Worm (Caenorhabditis elegans) whole organism, L1 larva: ENCODE data around the gene C01G10.6.

Experiments used
- C04F5.9 ChIP-seq: sonication (generic microtip); optimal IDR thresholded peaks from 2 replicates; lab custom pipeline; 2016; ENCODE audit warnings: missing genetic modification characterization, missing compliant biosample characterization
- C34B4.2 ChIP-seq: sonication (generic microtip); optimal IDR thresholded peaks from 2 replicates; lab custom pipeline; 2017; ENCODE audit warnings: mild to moderate bottlenecking, missing genetic modification characterization, missing compliant biosample characterization
- F16B12.6 ChIP-seq: fragments of 150-350 bp; optimal IDR thresholded peaks from 2 replicates; lab custom pipeline; 2014; ENCODE audit warnings: missing biosample characterization, missing genetic modification characterization
- Y116A8C.19 ChIP-seq: sonication (generic microtip); optimal IDR thresholded peaks from 2 replicates; lab custom pipeline; 2016; ENCODE audit warnings: missing compliant biosample characterization, missing genetic modification characterization, borderline replicate concordance
- aha-1 ChIP-seq: fragments of 150-350 bp; optimal IDR thresholded peaks from 2 replicates; lab custom pipeline; 2014; ENCODE audit warnings: missing biosample characterization, missing genetic modification characterization
- ceh-63 ChIP-seq: fragments of 200-800 bp; sonication (Bioruptor generic); optimal IDR thresholded peaks from 2 replicates; lab custom pipeline; 2018; ENCODE audit warnings: mild to moderate bottlenecking, missing genetic modification characterization, missing compliant biosample characterization
- ceh-82 ChIP-seq, 3 experiments: fragments of 150-350 bp in 1 of 3; sonication (generic microtip) in 2 of 3; optimal IDR thresholded peaks; 2 replicates each; lab custom pipeline; 2014 to 2017; ENCODE audit warnings: missing biosample characterization in 3 of 3, missing genetic modification characterization in 3 of 3
- ceh-90 ChIP-seq: sonication (generic microtip); optimal IDR thresholded peaks from 2 replicates; lab custom pipeline; 2016; ENCODE audit warnings: missing genetic modification characterization, missing compliant biosample characterization
- ces-1 ChIP-seq: fragments of 150-350 bp; optimal IDR thresholded peaks from 2 replicates; lab custom pipeline; 2014; ENCODE audit warnings: missing biosample characterization, missing genetic modification reagents, missing genetic modification characterization
- dpl-1 ChIP-seq, 3 experiments: fragments of 150-350 bp in 2 of 3; sonication (generic microtip) in 1 of 3; optimal IDR thresholded peaks; 2 replicates each; lab custom pipeline; 2014 to 2017; ENCODE audit warnings: missing biosample characterization in 3 of 3, missing genetic modification characterization in 3 of 3, missing genetic modification reagents in 3 of 3
- efl-1 ChIP-seq, 4 experiments: fragments of 150-350 bp; optimal IDR thresholded peaks in 3 of 4; peaks in 1 of 4; 1 replicate in 1 of 4; 2 replicates in 3 of 4; lab custom pipeline; 2014; ENCODE audit warnings: missing biosample characterization in 2 of 4, missing genetic modification characterization in 2 of 4, missing genetic modification reagents in 2 of 4
- efl-3 ChIP-seq: fragments of 200-800 bp; sonication (Bioruptor generic); optimal IDR thresholded peaks from 2 replicates; lab custom pipeline; 2018; ENCODE audit warnings: mild to moderate bottlenecking, missing genetic modification characterization, missing compliant biosample characterization
- egl-13 ChIP-seq: sonication (generic microtip); optimal IDR thresholded peaks from 2 replicates; lab custom pipeline; 2016; ENCODE audit warnings: missing genotype, missing genetic modification reagents, missing genetic modification characterization, missing compliant biosample characterization
- elt-2 ChIP-seq: sonication (generic microtip); optimal IDR thresholded peaks from 2 replicates; lab custom pipeline; 2016; ENCODE audit warnings: missing genetic modification characterization, mild to moderate bottlenecking, inconsistent platforms, missing compliant biosample characterization, missing genetic modification reagents
- elt-3 ChIP-seq, 6 experiments: fragments of 150-350 bp in 1 of 6; sonication (generic microtip); optimal IDR thresholded peaks; 2 replicates each; lab custom pipeline; 2017 to 2018; ENCODE audit warnings: missing biosample characterization in 6 of 6, missing genetic modification characterization in 6 of 6, inconsistent platforms in 1 of 6
- fkh-10 ChIP-seq: sonication (generic microtip); optimal IDR thresholded peaks from 2 replicates; lab custom pipeline; 2017; ENCODE audit warnings: missing biosample characterization, missing genetic modification reagents, missing genetic modification characterization
- fos-1 ChIP-seq: fragments of 150-350 bp; optimal IDR thresholded peaks from 2 replicates; lab custom pipeline; 2014; ENCODE audit warnings: missing biosample characterization, missing genetic modification characterization
- grh-1 ChIP-seq: fragments of 200-800 bp; sonication (Bioruptor generic); IDR thresholded peaks from 2 replicates; pipeline ENCODE4 v1.3.6; 2022; ENCODE audit warnings: missing genetic modification reagents, missing genetic modification characterization, missing compliant biosample characterization
- hlh-17 ChIP-seq: fragments of 200-800 bp; sonication (Bioruptor generic); optimal IDR thresholded peaks from 2 replicates; lab custom pipeline; 2018; ENCODE audit warnings: missing genetic modification characterization, mild to moderate bottlenecking, missing compliant biosample characterization, moderate library complexity, borderline replicate concordance
- hlh-4 ChIP-seq: sonication (generic microtip); optimal IDR thresholded peaks from 2 replicates; lab custom pipeline; 2016; ENCODE audit warnings: mild to moderate bottlenecking, missing genetic modification characterization, missing compliant biosample characterization
- hpl-2 ChIP-seq: fragments of 150-350 bp; optimal IDR thresholded peaks from 2 replicates; lab custom pipeline; 2014; ENCODE audit warnings: missing biosample characterization, missing genetic modification reagents, missing genetic modification characterization
- irx-1 ChIP-seq: sonication (generic microtip); optimal IDR thresholded peaks from 2 replicates; lab custom pipeline; 2016; ENCODE audit warnings: missing genetic modification characterization, missing compliant biosample characterization
- isw-1 ChIP-seq: fragments of 200-800 bp; sonication (Bioruptor generic); IDR thresholded peaks from 2 replicates; pipeline ENCODE4 v1.3.6; 2022; ENCODE audit warnings: missing genetic modification characterization, missing compliant biosample characterization
- jun-1 ChIP-seq: fragments of 150-350 bp; optimal IDR thresholded peaks from 2 replicates; lab custom pipeline; 2014; ENCODE audit warnings: missing biosample characterization, missing genetic modification reagents, missing genetic modification characterization
- lin-14 ChIP-seq: fragments of 200-800 bp; sonication (Bioruptor generic); optimal IDR thresholded peaks from 2 replicates; lab custom pipeline; 2018; ENCODE audit warnings: mild to moderate bottlenecking, missing genetic modification characterization, moderate library complexity, missing compliant biosample characterization
- lin-35 ChIP-seq, 2 experiments: fragments of 150-350 bp; optimal IDR thresholded peaks; 2 replicates each; lab custom pipeline; 2014; ENCODE audit warnings: missing biosample characterization in 2 of 2, missing genetic modification characterization in 2 of 2, missing genetic modification reagents in 2 of 2
- lsy-2 ChIP-seq, 2 experiments: fragments of 150-350 bp; optimal IDR thresholded peaks; 2 replicates each; lab custom pipeline; 2014; ENCODE audit warnings: missing biosample characterization in 2 of 2, missing genetic modification characterization in 2 of 2
- mef-2 ChIP-seq: fragments of 150-350 bp; optimal IDR thresholded peaks from 2 replicates; lab custom pipeline; 2014; ENCODE audit warnings: missing biosample characterization, missing genetic modification characterization
- mep-1 ChIP-seq: fragments of 150-350 bp; optimal IDR thresholded peaks from 2 replicates; lab custom pipeline; 2014; ENCODE audit warnings: missing biosample characterization, missing genetic modification characterization
- nhr-19 ChIP-seq: fragments of 200-800 bp; sonication (Bioruptor generic); conservative IDR thresholded peaks from 2 replicates; pipeline ENCODE4 v1.3.6; 2022; ENCODE audit warnings: missing genetic modification characterization, missing compliant biosample characterization
- nhr-20 ChIP-seq: sonication (generic microtip); optimal IDR thresholded peaks from 2 replicates; lab custom pipeline; 2016; ENCODE audit warnings: mild to moderate bottlenecking, missing genetic modification characterization, missing compliant biosample characterization
- nhr-28 ChIP-seq: fragments of 150-350 bp; optimal IDR thresholded peaks from 2 replicates; lab custom pipeline; 2014; ENCODE audit warnings: missing biosample characterization, missing genetic modification characterization
- nhr-47 ChIP-seq: sonication (generic microtip); optimal IDR thresholded peaks from 2 replicates; lab custom pipeline; 2016; ENCODE audit warnings: mild to moderate bottlenecking, missing genetic modification characterization, moderate library complexity, missing compliant biosample characterization
- nhr-76 ChIP-seq: sonication (generic microtip); optimal IDR thresholded peaks from 2 replicates; lab custom pipeline; 2017; ENCODE audit warnings: missing biosample characterization, missing genetic modification characterization
- nhr-84 ChIP-seq: sonication (generic microtip); optimal IDR thresholded peaks from 2 replicates; lab custom pipeline; 2017; ENCODE audit warnings: missing biosample characterization, missing genetic modification characterization
- nhr-90 ChIP-seq: sonication (generic microtip); optimal IDR thresholded peaks from 2 replicates; lab custom pipeline; 2016; ENCODE audit warnings: mild to moderate bottlenecking, missing genetic modification characterization, missing compliant biosample characterization; ENCODE audit not compliant: poor library complexity
- pqm-1 ChIP-seq: sonication (generic microtip); optimal IDR thresholded peaks from 3 replicates; lab custom pipeline; 2017; ENCODE audit warnings: missing biosample characterization, missing genetic modification characterization
- rnt-1 ChIP-seq: sonication (generic microtip); optimal IDR thresholded peaks from 2 replicates; lab custom pipeline; 2016; ENCODE audit warnings: mild to moderate bottlenecking, missing genetic modification characterization, moderate library complexity, missing compliant biosample characterization
- skn-1 ChIP-seq: fragments of 150-350 bp; optimal IDR thresholded peaks from 2 replicates; lab custom pipeline; 2014; ENCODE audit warnings: missing biosample characterization, missing genetic modification characterization
- snpc-4 ChIP-seq: fragments of 150-350 bp; optimal IDR thresholded peaks from 2 replicates; lab custom pipeline; 2014; ENCODE audit warnings: missing biosample characterization, missing genetic modification characterization
- snu-23 ChIP-seq: sonication (generic microtip); optimal IDR thresholded peaks from 2 replicates; lab custom pipeline; 2016; ENCODE audit warnings: missing genetic modification characterization, missing compliant biosample characterization
- sptf-1 ChIP-seq: fragments of 150-350 bp; optimal IDR thresholded peaks from 2 replicates; lab custom pipeline; 2014; ENCODE audit warnings: missing biosample characterization, missing genetic modification characterization
- swsn-7 ChIP-seq: sonication (generic microtip); optimal IDR thresholded peaks from 2 replicates; lab custom pipeline; 2016; ENCODE audit warnings: missing genetic modification characterization, missing compliant biosample characterization
- unc-62 ChIP-seq: fragments of 150-350 bp; optimal IDR thresholded peaks from 2 replicates; lab custom pipeline; 2014; ENCODE audit warnings: missing biosample characterization, missing genetic modification reagents, missing genetic modification characterization
- vab-15 ChIP-seq: sonication (generic microtip); optimal IDR thresholded peaks from 2 replicates; lab custom pipeline; 2017; ENCODE audit warnings: missing genotype, mild to moderate bottlenecking, missing genetic modification characterization, missing compliant biosample characterization
- xbp-1 ChIP-seq: sonication (generic microtip); optimal IDR thresholded peaks from 2 replicates; lab custom pipeline; 2016; ENCODE audit warnings: missing genetic modification characterization, missing compliant biosample characterization
- zag-1 ChIP-seq: fragments of 150-350 bp; optimal IDR thresholded peaks from 2 replicates; lab custom pipeline; 2014; ENCODE audit warnings: missing biosample characterization, missing genetic modification characterization
- zip-4 ChIP-seq: fragments of 200-800 bp; sonication (Bioruptor generic); optimal IDR thresholded peaks from 2 replicates; lab custom pipeline; 2018; ENCODE audit warnings: mild to moderate bottlenecking, missing genetic modification characterization, moderate library complexity, missing compliant biosample characterization

C01G10.6 gene

ce11 chrV:15071015-15071810 lies 16.2 kb upstream of the C01G10.6 start, which contains the start of gene unc-76 (continued):
- no peak for TF ChIP-seq egl-13 (tag; lab: Kevin White, UChicago)
- TF ChIP-seq nhr-28 (tag; lab: Kevin White, UChicago), result no peak
- TF ChIP-seq mef-2 (tag; lab: Kevin White, UChicago), result peak; percentile 55
- peak; percentile 81 for TF ChIP-seq nhr-20
- TF ChIP-seq efl-3, result no peak
- TF ChIP-seq grh-1 (GFP tag; lab: Robert Waterston, UW), result no peak
- peak; percentile 76 to 87 for TF ChIP-seq lsy-2 (tag; optimal IDR thresholded peaks at IDR 0.05; lab: Kevin White, UChicago)
- peak; percentile 92 for TF ChIP-seq mep-1 (tag; lab: Kevin White, UChicago)
- no peak for TF ChIP-seq elt-2 (tag; lab: Kevin White, UChicago)
- no peak for TF ChIP-seq elt-3 (tag; optimal IDR thresholded peaks at IDR 0.05; lab: Kevin White, UChicago)
- peak; percentile 90 for TF ChIP-seq snu-23 (GFP tag; lab: Kevin White, UChicago)
- peak; percentile 80 for TF ChIP-seq xbp-1 (tag; lab: Kevin White, UChicago)
- TF ChIP-seq isw-1 (GFP tag; lab: Robert Waterston, UW), result peak; percentile 68
- TF ChIP-seq C34B4.2 (tag; lab: Kevin White, UChicago), result no peak
- TF ChIP-seq ceh-63 (GFP tag; lab: Kevin White, UChicago), result no peak
- no peak for TF ChIP-seq vab-15 (tag; lab: Kevin White, UChicago)
- TF ChIP-seq dpl-1 (GFP tag; optimal IDR thresholded peaks at IDR 0.05; lab: Kevin White, UChicago), result peak; percentile 49 to 59 (median 57)
- no peak for TF ChIP-seq hlh-4
- TF ChIP-seq lin-14 (GFP tag; lab: Kevin White, UChicago), result peak; percentile 99
- peak; percentile 81 for TF ChIP-seq nhr-19 (GFP tag; lab: Robert Waterston, UW)
- TF ChIP-seq C04F5.9, result no peak
- TF ChIP-seq nhr-76 (tag; lab: Kevin White, UChicago), result no peak
- peak; percentile 38 to 70 for TF ChIP-seq lin-35 (GFP tag; optimal IDR thresholded peaks at IDR 0.05; lab: Kevin White, UChicago)
- TF ChIP-seq nhr-90 (tag; lab: Kevin White, UChicago), result peak; percentile 13
- TF ChIP-seq aha-1, result peak; percentile 7
- no peak for TF ChIP-seq Y116A8C.19 (tag; lab: Kevin White, UChicago)
- TF ChIP-seq efl-1 (optimal IDR thresholded peaks at IDR 0.05; lab: Kevin White, UChicago), result peak; percentile 76 to 80
- TF ChIP-seq efl-1 (GFP tag; optimal IDR thresholded peaks at IDR 0.05 in 1 of 2; lab: Kevin White, UChicago), result peak; percentile 52 to 94
- peak; percentile 80 for TF ChIP-seq irx-1
- TF ChIP-seq F16B12.6 (tag; lab: Kevin White, UChicago), result peak; percentile 12
- peak; percentile 91 for TF ChIP-seq zag-1
- TF ChIP-seq ceh-90 (tag; lab: Kevin White, UChicago), result no peak
- TF ChIP-seq pqm-1, result no peak
- no peak for TF ChIP-seq hpl-2 (GFP tag; lab: Kevin White, UChicago)

- no peak for TF ChIP-seq sptf-1
- peak; percentile 64 for TF ChIP-seq lin-14 (GFP tag; lab: Kevin White, UChicago)
Observed at ce11 chrV:15072738-15073137, 14.7 kb upstream of the C01G10.6 start.

DNA sequence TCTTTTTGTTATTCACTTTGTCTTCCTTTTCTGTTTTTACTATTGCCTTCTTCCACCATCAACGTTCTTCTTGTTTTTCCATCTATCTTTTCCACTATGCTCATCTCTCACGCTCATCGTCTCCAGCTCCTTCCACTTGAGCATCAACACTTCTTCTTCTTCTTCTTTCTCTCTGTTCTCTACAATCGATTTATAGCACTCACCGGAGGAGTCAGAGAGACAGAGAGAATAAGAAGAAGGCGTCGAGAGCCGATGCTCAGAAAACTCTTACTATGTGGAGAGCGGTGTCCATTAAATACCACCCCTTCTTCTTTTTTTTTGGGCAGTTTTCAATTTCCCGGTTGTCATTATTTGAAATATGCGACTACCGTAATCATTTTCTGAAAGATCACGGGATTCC lies 12.5 kb upstream of the C01G10.6 start:
- TF ChIP-seq mep-1 (tag; lab: Kevin White, UChicago) (peak; percentile 17), jun-1 (tag; lab: Kevin White, UChicago) (no peak), fkh-10 (GFP tag; lab: Kevin White, UChicago) (peak; percentile 23), hlh-4 (no peak), hlh-17 (GFP tag; lab: Kevin White, UChicago) (no peak), ceh-82 (tag; optimal IDR thresholded peaks at IDR 0.05; lab: Kevin White, UChicago) (peak in 2 of 3 experiments; percentile 16 to 48), zag-1 (no peak), nhr-47 (peak; percentile 11), rnt-1 (tag; lab: Kevin White, UChicago) (peak; percentile 23), swsn-7 (tag; lab: Kevin White, UChicago) (no peak), nhr-19 (GFP tag; lab: Robert Waterston, UW) (no peak), skn-1 (tag; lab: Kevin White, UChicago) (no peak), zip-4 (no peak), fos-1 (tag; lab: Kevin White, UChicago) (no peak), nhr-84 (tag; lab: Kevin White, UChicago) (no peak), dpl-1 (GFP tag; optimal IDR thresholded peaks at IDR 0.05; lab: Kevin White, UChicago) (peak in 1 of 3 experiments; percentile 7), efl-3 (no peak), C34B4.2 (tag; lab: Kevin White, UChicago) (no peak), snpc-4 (tag; lab: Kevin White, UChicago) (no peak), unc-62 (GFP tag; lab: Kevin White, UChicago) (no peak), ces-1 (GFP tag; lab: Kevin White, UChicago) (no peak)
